Fruit fly (Drosophila melanogaster): ENCODE results near the gene CG34316.

DNA sequence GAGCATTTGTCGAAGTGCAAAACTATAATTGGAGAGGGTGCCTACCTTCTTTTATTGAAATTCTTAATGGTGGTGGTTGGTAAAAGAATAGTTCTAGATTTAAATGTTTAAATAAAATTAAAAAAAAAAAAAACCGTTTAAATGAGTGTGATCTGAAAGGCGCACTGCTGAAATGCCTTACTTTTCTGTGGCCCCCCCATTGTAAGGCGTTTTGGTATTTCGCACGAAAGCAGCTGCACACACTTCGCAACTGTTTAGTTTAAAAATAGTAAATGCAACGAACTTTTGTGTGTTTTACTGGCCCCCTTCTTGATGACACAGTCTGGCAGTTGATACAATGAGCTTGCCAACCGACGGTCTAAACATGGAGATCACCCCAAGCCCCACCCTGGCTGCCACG, 38.0 kb downstream of the CG34316 start, which contains the start of the genes CG14864 and Zip88E:
- no peak for TF ChIP-seq Pif1B (GFP tag; optimal IDR thresholded peaks at IDR 0.05)
- no peak for TF ChIP-seq CG8301 (tag; optimal IDR thresholded peaks at IDR 0.05)
- TF ChIP-seq fd96Ca (GFP tag; IDR thresholded peaks at IDR 0.05): no peak
- TF ChIP-seq Snoo (tag; optimal IDR thresholded peaks at IDR 0.05): no peak
- TF ChIP-seq gl (tag; optimal IDR thresholded peaks at IDR 0.05): no peak
- no peak for TF ChIP-seq EcR (GFP tag; optimal IDR thresholded peaks at IDR 0.05)
- no peak for TF ChIP-seq rn (GFP tag; IDR thresholded peaks at IDR 0.05)
- TF ChIP-seq CG9948 (tag; optimal IDR thresholded peaks at IDR 0.05): no peak
- no peak for TF ChIP-seq CG13204 (GFP tag; optimal IDR thresholded peaks at IDR 0.05)
- no peak for TF ChIP-seq Pif1A (GFP tag; optimal IDR thresholded peaks at IDR 0.05)
- TF ChIP-seq CG17806 (tag; optimal IDR thresholded peaks at IDR 0.05): no peak

All from whole organism, pupa.